Worm (Caenorhabditis elegans) whole organism, young adult: ENCODE measurements around the gene his-32.

Experiments used
- F23B12.7 ChIP-seq: sonication (generic microtip); optimal IDR thresholded peaks from 2 replicates; lab custom pipeline; 2017; ENCODE audit warnings: missing genetic modification characterization, mild to moderate bottlenecking, missing compliant biosample characterization, antibody characterized with exemption, moderate library complexity; ENCODE audit not compliant: insufficient read depth
- F33H1.4 ChIP-seq: fragments of 200-800 bp; sonication (Bioruptor generic); IDR thresholded peaks from 2 replicates; pipeline ENCODE4 v1.3.6; 2022; ENCODE audit warnings: missing genetic modification reagents, missing genetic modification characterization, missing compliant biosample characterization
- F39B2.1 ChIP-seq: fragments of 200-800 bp; sonication (Bioruptor generic); IDR thresholded peaks from 2 replicates; pipeline ENCODE4 v1.3.6; 2022; ENCODE audit warnings: missing genetic modification reagents, missing genetic modification characterization, missing compliant biosample characterization
- F49E8.2 ChIP-seq: sonication (generic microtip); optimal IDR thresholded peaks from 3 replicates; lab custom pipeline; 2017; ENCODE audit warnings: missing genetic modification characterization, mild to moderate bottlenecking, missing compliant biosample characterization, antibody characterized with exemption, moderate library complexity; ENCODE audit not compliant: insufficient read depth
- Y53G8AR.9 ChIP-seq: fragments of 200-800 bp; sonication (Bioruptor generic); conservative IDR thresholded peaks from 2 replicates; pipeline ENCODE4 v1.3.6; 2022; ENCODE audit warnings: missing genetic modification reagents, missing genetic modification characterization, missing compliant biosample characterization
- Y56A3A.18 ChIP-seq: fragments of 200-800 bp; sonication (Bioruptor generic); IDR thresholded peaks from 2 replicates; pipeline ENCODE4 v1.3.6; 2022; ENCODE audit warnings: missing genetic modification reagents, missing genetic modification characterization, missing compliant biosample characterization
- ZK185.1 ChIP-seq: sonication (generic microtip); optimal IDR thresholded peaks from 2 replicates; lab custom pipeline; 2016; ENCODE audit warnings: mild to moderate bottlenecking, missing genetic modification characterization, missing compliant biosample characterization; ENCODE audit not compliant: poor library complexity, severe bottlenecking
- aptf-3 ChIP-seq: fragments of 200-800 bp; sonication (Bioruptor generic); IDR thresholded peaks from 2 replicates; pipeline ENCODE4 v1.3.6; 2022; ENCODE audit warnings: missing genetic modification characterization, missing compliant biosample characterization
- attf-3 ChIP-seq: fragments of 200-800 bp; sonication (Bioruptor generic); conservative IDR thresholded peaks from 2 replicates; pipeline ENCODE4 v1.3.6; 2022; ENCODE audit warnings: missing genetic modification reagents, missing genetic modification characterization, missing compliant biosample characterization
- attf-5 ChIP-seq: fragments of 200-800 bp; sonication (Bioruptor generic); optimal IDR thresholded peaks from 2 replicates; lab custom pipeline; 2018; ENCODE audit warnings: mild to moderate bottlenecking, missing genetic modification characterization, missing compliant biosample characterization
- attf-6 ChIP-seq: fragments of 200-800 bp; sonication (Bioruptor generic); IDR thresholded peaks from 2 replicates; pipeline ENCODE4 v1.3.6; 2022; ENCODE audit warnings: missing genetic modification reagents, missing genetic modification characterization, missing compliant biosample characterization
- cebp-2 ChIP-seq: fragments of 200-800 bp; sonication (Bioruptor generic); IDR thresholded peaks from 2 replicates; pipeline ENCODE4 v1.3.6; 2022; ENCODE audit warnings: missing genetic modification characterization, missing compliant biosample characterization
- dpl-1 ChIP-seq: fragments of 150-350 bp; optimal IDR thresholded peaks from 2 replicates; lab custom pipeline; 2014; ENCODE audit warnings: missing biosample characterization, missing genetic modification reagents, missing genetic modification characterization
- efl-1 ChIP-seq: fragments of 150-350 bp; optimal IDR thresholded peaks from 2 replicates; lab custom pipeline; 2014; ENCODE audit warnings: missing biosample characterization, missing genetic modification reagents, missing genetic modification characterization
- egl-44 ChIP-seq: fragments of 200-800 bp; sonication (Bioruptor generic); IDR thresholded peaks from 2 replicates; pipeline ENCODE4 v1.3.6; 2022; ENCODE audit warnings: missing genetic modification reagents, missing genetic modification characterization, missing compliant biosample characterization
- fkh-3 ChIP-seq: sonication (generic microtip); optimal IDR thresholded peaks from 2 replicates; lab custom pipeline; 2016; ENCODE audit warnings: mild to moderate bottlenecking, missing genetic modification characterization, missing compliant biosample characterization
- him-1 ChIP-seq: sonication (generic microtip); optimal IDR thresholded peaks from 2 replicates; lab custom pipeline; 2016; ENCODE audit warnings: missing genotype, missing genetic modification reagents, missing genetic modification characterization, missing compliant biosample characterization
- hlh-12 ChIP-seq: sonication (generic microtip); optimal IDR thresholded peaks from 2 replicates; lab custom pipeline; 2016; ENCODE audit warnings: missing genetic modification characterization, missing compliant biosample characterization
- hlh-26 ChIP-seq: fragments of 200-800 bp; sonication (Bioruptor generic); conservative IDR thresholded peaks from 2 replicates; pipeline ENCODE4 v1.3.6; 2022; ENCODE audit warnings: missing genetic modification reagents, missing genetic modification characterization, missing compliant biosample characterization
- hmg-1.2 ChIP-seq: fragments of 200-800 bp; sonication (Bioruptor generic); IDR thresholded peaks from 2 replicates; pipeline ENCODE4 v1.3.6; 2022; ENCODE audit warnings: missing genetic modification reagents, missing genetic modification characterization, missing compliant biosample characterization
- hsf-1 ChIP-seq: fragments of 200-800 bp; sonication (Bioruptor generic); IDR thresholded peaks from 2 replicates; pipeline ENCODE4 v1.3.6; 2022; ENCODE audit warnings: missing genetic modification reagents, missing genetic modification characterization, missing compliant biosample characterization
- let-526 ChIP-seq: fragments of 200-800 bp; sonication (Bioruptor generic); IDR thresholded peaks from 2 replicates; pipeline ENCODE4 v1.3.6; 2022; ENCODE audit warnings: missing genetic modification reagents, missing genetic modification characterization, missing compliant biosample characterization
- lsl-1 ChIP-seq: fragments of 200-800 bp; sonication (Bioruptor generic); optimal IDR thresholded peaks from 2 replicates; lab custom pipeline; 2018; ENCODE audit warnings: mild to moderate bottlenecking, missing genetic modification characterization, moderate library complexity, missing compliant biosample characterization
- madf-6 ChIP-seq: fragments of 200-800 bp; sonication (Bioruptor generic); IDR thresholded peaks from 2 replicates; pipeline ENCODE4 v1.3.6; 2022; ENCODE audit warnings: missing genetic modification reagents, missing genetic modification characterization, missing compliant biosample characterization
- mes-4 ChIP-seq: sonication (generic microtip); optimal IDR thresholded peaks from 2 replicates; lab custom pipeline; 2016; ENCODE audit warnings: missing genotype, missing genetic modification characterization, missing compliant biosample characterization
- nfya-2 ChIP-seq: fragments of 200-800 bp; sonication (Bioruptor generic); IDR thresholded peaks from 2 replicates; pipeline ENCODE4 v1.3.6; 2022; ENCODE audit warnings: missing genetic modification reagents, missing genetic modification characterization, missing compliant biosample characterization
- rec-8 ChIP-seq, 2 experiments: sonication (generic microtip); optimal IDR thresholded peaks; 2 replicates each; lab custom pipeline; 2016; ENCODE audit warnings: mild to moderate bottlenecking in 2 of 2, missing genetic modification characterization in 2 of 2, missing genetic modification reagents in 2 of 2, missing genotype in 2 of 2, missing biosample characterization in 1 of 2, missing compliant biosample characterization in 1 of 2, moderate library complexity in 1 of 2
- rpc-1 ChIP-seq, 2 experiments: fragments of 150-350 bp in 1 of 2; sonication (generic microtip) in 1 of 2; optimal IDR thresholded peaks; 2 replicates each; lab custom pipeline; 2014 to 2018; ENCODE audit warnings: missing biosample characterization in 1 of 2, missing genetic modification characterization in 1 of 2, missing genetic modification reagents in 1 of 2, missing genotype in 1 of 2
- sdz-38 ChIP-seq: sonication (generic microtip); optimal IDR thresholded peaks from 2 replicates; lab custom pipeline; 2016; ENCODE audit warnings: missing genotype, missing genetic modification characterization, missing compliant biosample characterization
- snpc-4 ChIP-seq, 5 experiments: fragments of 150-350 bp in 1 of 5; sonication (generic microtip) in 4 of 5; optimal IDR thresholded peaks; 2 replicates each; lab custom pipeline; 2014 to 2018; ENCODE audit warnings: missing genetic modification characterization in 5 of 5, missing biosample characterization in 3 of 5, antibody characterized with exemption in 2 of 5, mild to moderate bottlenecking in 2 of 5, missing compliant biosample characterization in 2 of 5, missing genotype in 2 of 5, moderate library complexity in 2 of 5, missing genetic modification reagents in 1 of 5
- tbp1 ChIP-seq: fragments of 200-800 bp; sonication (Bioruptor generic); optimal IDR thresholded peaks from 2 replicates; lab custom pipeline; 2018; ENCODE audit warnings: mild to moderate bottlenecking, missing genetic modification characterization, missing compliant biosample characterization
- zfh-2 ChIP-seq: fragments of 200-800 bp; sonication (Bioruptor generic); conservative IDR thresholded peaks from 2 replicates; pipeline ENCODE4 v1.3.6; 2022; ENCODE audit warnings: missing genetic modification reagents, missing genetic modification characterization, missing compliant biosample characterization
- ztf-26 ChIP-seq: sonication (generic microtip); optimal IDR thresholded peaks from 2 replicates; lab custom pipeline; 2017; ENCODE audit warnings: missing genetic modification characterization, missing compliant biosample characterization
- ztf-3 ChIP-seq: fragments of 200-800 bp; sonication (Bioruptor generic); optimal IDR thresholded peaks from 2 replicates; lab custom pipeline; 2018; ENCODE audit warnings: mild to moderate bottlenecking, missing genetic modification characterization, missing compliant biosample characterization
- ztf-6 ChIP-seq: fragments of 200-800 bp; sonication (Bioruptor generic); IDR thresholded peaks from 2 replicates; pipeline ENCODE4 v1.3.6; 2022; ENCODE audit warnings: missing genetic modification reagents, missing genetic modification characterization, missing compliant biosample characterization

The his-32 gene

DNA sequence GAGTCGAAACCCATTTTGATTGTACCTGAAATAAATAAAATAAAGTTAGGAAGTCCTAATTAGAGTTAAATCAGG, 44.8 kb upstream of the his-32 start, which contains the start of gene nucl-1:
Gene nucl-1 (minus strand): TSS at position 26 of the 75 bp plus-strand sequence.
- TF ChIP-seq fkh-3 (tag; lab: Kevin White, UChicago), result no peak
- no peak for TF ChIP-seq attf-6 (GFP tag; lab: Robert Waterston, UW)
- TF ChIP-seq sdz-38, result no peak
- TF ChIP-seq ZK185.1 (tag; lab: Kevin White, UChicago), result no peak
- no peak for TF ChIP-seq cebp-2 (GFP tag; lab: Robert Waterston, UW)
- TF ChIP-seq let-526, result no peak
- TF ChIP-seq lsl-1 (GFP tag; lab: Kevin White, UChicago), result no peak
- TF ChIP-seq nfya-2 (GFP tag; lab: Robert Waterston, UW), result no peak
- TF ChIP-seq rec-8 (tag; optimal IDR thresholded peaks at IDR 0.05; lab: Kevin White, UChicago), result no peak
- no peak for TF ChIP-seq zfh-2 (GFP tag; lab: Robert Waterston, UW)
- no peak for TF ChIP-seq him-1
- TF ChIP-seq mes-4 (tag; lab: Kevin White, UChicago), result no peak
- TF ChIP-seq Y53G8AR.9 (GFP tag; lab: Robert Waterston, UW), result no peak
- TF ChIP-seq F39B2.1, result no peak
- no peak for TF ChIP-seq hlh-12 (tag; lab: Kevin White, UChicago)
- no peak for TF ChIP-seq rpc-1 (optimal IDR thresholded peaks at IDR 0.05; lab: Kevin White, UChicago)
- TF ChIP-seq rpc-1 (tag; optimal IDR thresholded peaks at IDR 0.05; lab: Kevin White, UChicago), result no peak
- TF ChIP-seq aptf-3 (GFP tag; lab: Robert Waterston, UW), result no peak
- no peak for TF ChIP-seq Y56A3A.18 (GFP tag; lab: Robert Waterston, UW)
- no peak for TF ChIP-seq ztf-26 (tag; lab: Kevin White, UChicago)

DNA sequence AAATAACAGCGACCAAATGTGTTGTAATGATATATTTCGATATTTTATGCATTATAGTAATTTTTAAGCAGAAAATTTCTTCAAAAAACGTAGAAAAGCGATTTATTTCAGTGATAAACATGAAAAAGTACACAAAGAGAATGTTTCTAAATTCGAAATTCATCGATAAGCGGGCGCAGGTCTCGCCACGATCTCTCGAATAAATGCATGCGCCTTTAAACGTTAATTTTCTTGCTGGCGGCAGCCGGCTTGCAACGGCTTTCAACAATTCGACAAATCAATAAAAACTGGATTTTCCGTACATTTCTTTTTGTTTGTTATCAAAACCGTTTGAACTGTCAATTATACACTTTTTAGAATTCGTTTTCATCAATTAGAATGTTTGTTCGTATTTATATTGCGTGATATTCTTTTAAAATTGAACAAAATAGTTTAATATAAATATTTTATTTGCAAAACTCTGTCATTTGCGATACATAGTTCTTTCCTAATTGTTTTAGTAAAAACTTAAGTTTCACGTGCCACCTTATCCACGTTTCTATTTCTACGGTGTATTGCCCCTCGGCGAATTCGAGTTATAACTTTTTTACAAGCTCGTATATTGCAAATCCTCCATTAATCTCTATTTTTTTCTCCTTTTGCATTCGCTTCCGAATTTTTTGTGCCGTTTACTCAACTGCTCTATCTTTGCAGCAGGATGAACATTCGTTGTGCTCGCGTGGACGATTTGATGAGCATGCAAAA, 44.4 kb upstream of the his-32 start, which contains the start of gene daf-31:
Gene daf-31 (plus strand): TSS at position 694 of the 744 bp plus-strand sequence.
- TF ChIP-seq ztf-3 (GFP tag; lab: Kevin White, UChicago), result no peak
- no peak for TF ChIP-seq hsf-1 (GFP tag; lab: Robert Waterston, UW)
- no peak for TF ChIP-seq hlh-26 (GFP tag; lab: Robert Waterston, UW)
- peak; percentile 67 for TF ChIP-seq dpl-1 (GFP tag; lab: Kevin White, UChicago)
- TF ChIP-seq attf-5, result peak; percentile 55
- TF ChIP-seq egl-44 (GFP tag; lab: Robert Waterston, UW), result no peak
- TF ChIP-seq madf-6 (GFP tag; lab: Robert Waterston, UW), result peak; percentile 6; the same call in 1 of the 2 replicates
- peak; percentile 3; the same call in 1 of the 2 replicates for TF ChIP-seq hmg-1.2
- TF ChIP-seq ztf-6 (GFP tag; lab: Robert Waterston, UW), result no peak
- no peak for TF ChIP-seq snpc-4 (GFP tag; optimal IDR thresholded peaks at IDR 0.05; lab: Kevin White, UChicago)
- peak in 1 of 4 experiments; percentile 54 for TF ChIP-seq snpc-4 (tag; optimal IDR thresholded peaks at IDR 0.05; lab: Kevin White, UChicago)
- TF ChIP-seq F33H1.4, result peak; percentile 87
- peak; percentile 7 for TF ChIP-seq lsl-1 (GFP tag; lab: Kevin White, UChicago)
- peak; percentile 24 for TF ChIP-seq tbp1 (GFP tag; lab: Kevin White, UChicago)
- peak; percentile 45 for TF ChIP-seq F23B12.7
- TF ChIP-seq efl-1, result peak; percentile 72

DNA sequence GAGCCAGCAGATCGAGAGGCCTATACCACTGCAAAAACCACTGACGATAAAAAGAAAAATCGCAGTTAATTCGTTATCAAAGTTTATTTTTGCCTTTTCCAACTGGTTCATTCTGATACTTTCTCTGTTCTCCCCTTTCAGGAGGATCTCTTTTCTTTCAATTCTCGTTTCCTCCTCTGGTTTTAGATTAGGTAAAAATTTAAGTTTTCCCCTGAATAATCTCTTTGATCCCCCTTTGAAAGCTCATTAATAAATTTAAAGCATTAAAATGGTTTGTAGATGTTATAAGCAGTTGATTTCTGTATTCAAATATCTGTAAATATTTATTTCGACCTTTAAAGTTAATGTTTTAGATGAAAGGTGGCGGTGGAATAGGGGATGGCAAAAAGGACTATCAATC, 42.9 kb upstream of the his-32 start, which contains the start of gene K07H8.2:
Gene K07H8.2 (plus strand): TSS at position 301 of the 400 bp plus-strand sequence.
- TF ChIP-seq attf-3 (GFP tag; lab: Robert Waterston, UW), result no peak
- peak; percentile 35 for TF ChIP-seq F49E8.2 (tag; lab: Kevin White, UChicago)
